Fruit fly (Drosophila melanogaster) whole organism: ENCODE results near the gene CG31525.

Source experiments
- CG8478 ChIP-seq: fragments of >200 bp; optimal IDR thresholded peaks from 2 replicates; lab custom pipeline; 2018; ENCODE audit warnings: inconsistent platforms
- Dll ChIP-seq: fragments of >200 bp; optimal IDR thresholded peaks from 2 replicates; lab custom pipeline; 2017
- EcR ChIP-seq, 2 experiments: fragments of >200 bp; optimal IDR thresholded peaks; 2 replicates each; lab custom pipeline; 2017; ENCODE audit warnings: missing biosample characterization in 2 of 2, missing genetic modification characterization in 2 of 2, missing genetic modification reagents in 2 of 2
- pan ChIP-seq: fragments of >200 bp; optimal IDR thresholded peaks from 2 replicates; lab custom pipeline; 2017
- psq ChIP-seq: fragments of >200 bp; optimal IDR thresholded peaks from 2 replicates; lab custom pipeline; 2017
- usp ChIP-seq: fragments of >200 bp; optimal IDR thresholded peaks from 2 replicates; lab custom pipeline; 2017; ENCODE audit warnings: missing biosample characterization, missing genetic modification characterization, mixed read lengths

CG31525 gene

dm6 chr3R:4445083-4445482, 18.3 kb downstream of the CG31525 start:
- TF ChIP-seq pan (lab: Kevin White, UChicago) (no peak), Dll (lab: Kevin White, UChicago) (no peak), CG8478 (lab: Kevin White, UChicago) (no peak), psq (lab: Kevin White, UChicago) (no peak), usp (GFP tag; lab: Kevin White, UChicago) (no peak), EcR (GFP tag; optimal IDR thresholded peaks at IDR 0.05; lab: Kevin White, UChicago) (no peak)

- TF ChIP-seq psq (lab: Kevin White, UChicago) = no peak
- no peak for TF ChIP-seq pan (lab: Kevin White, UChicago)
- no peak for TF ChIP-seq CG8478 (lab: Kevin White, UChicago)
- TF ChIP-seq Dll (lab: Kevin White, UChicago) = no peak
- TF ChIP-seq EcR (GFP tag; optimal IDR thresholded peaks at IDR 0.05; lab: Kevin White, UChicago) = no peak
- no peak for TF ChIP-seq usp (GFP tag; lab: Kevin White, UChicago)
Measured at dm6 chr3R:4446455-4447224, 19.8 kb downstream of the CG31525 start.

dm6 chr3R:4449256-4449655, 22.4 kb downstream of the CG31525 start:
- TF ChIP-seq usp (GFP tag; lab: Kevin White, UChicago) = no peak
- TF ChIP-seq CG8478 (lab: Kevin White, UChicago) = no peak
- TF ChIP-seq psq (lab: Kevin White, UChicago) = no peak
- TF ChIP-seq pan (lab: Kevin White, UChicago) = no peak
- no peak for TF ChIP-seq EcR (GFP tag; optimal IDR thresholded peaks at IDR 0.05; lab: Kevin White, UChicago)
- no peak for TF ChIP-seq Dll (lab: Kevin White, UChicago)

dm6 chr3R:4450721-4451120, 23.9 kb downstream of the CG31525 start:
- no peak for TF ChIP-seq Dll (lab: Kevin White, UChicago)

- TF ChIP-seq CG8478 (lab: Kevin White, UChicago) (no peak), Dll (lab: Kevin White, UChicago) (peak; percentile 76)
Measured at dm6 chr3R:4452345-4453044, 25.7 kb downstream of the CG31525 start.

- TF ChIP-seq psq (lab: Kevin White, UChicago) = no peak
- TF ChIP-seq Dll (lab: Kevin White, UChicago) = peak; percentile 93
- TF ChIP-seq pan (lab: Kevin White, UChicago) = no peak
- no peak for TF ChIP-seq CG8478 (lab: Kevin White, UChicago)
- no peak for TF ChIP-seq usp (GFP tag; lab: Kevin White, UChicago)
- no peak for TF ChIP-seq EcR (GFP tag; optimal IDR thresholded peaks at IDR 0.05; lab: Kevin White, UChicago)
Measured at dm6 chr3R:4453213-4453956, 26.6 kb downstream of the CG31525 start.

dm6 chr3R:4457625-4458024, 30.8 kb downstream of the CG31525 start:
- TF ChIP-seq CG8478 (lab: Kevin White, UChicago) (no peak), psq (lab: Kevin White, UChicago) (no peak), pan (lab: Kevin White, UChicago) (no peak), Dll (lab: Kevin White, UChicago) (no peak), EcR (GFP tag; optimal IDR thresholded peaks at IDR 0.05; lab: Kevin White, UChicago) (no peak), usp (GFP tag; lab: Kevin White, UChicago) (no peak)

dm6 chr3R:4458272-4458671, 31.4 kb downstream of the CG31525 start:
- TF ChIP-seq usp (GFP tag; lab: Kevin White, UChicago) = no peak
- no peak for TF ChIP-seq Dll (lab: Kevin White, UChicago)
- no peak for TF ChIP-seq CG8478 (lab: Kevin White, UChicago)
- no peak for TF ChIP-seq pan (lab: Kevin White, UChicago)
- no peak for TF ChIP-seq EcR (GFP tag; optimal IDR thresholded peaks at IDR 0.05; lab: Kevin White, UChicago)
- TF ChIP-seq psq (lab: Kevin White, UChicago) = no peak

- TF ChIP-seq psq (lab: Kevin White, UChicago) = no peak
- TF ChIP-seq EcR (GFP tag; optimal IDR thresholded peaks at IDR 0.05; lab: Kevin White, UChicago) = no peak
- TF ChIP-seq pan (lab: Kevin White, UChicago) = no peak
- TF ChIP-seq usp (GFP tag; lab: Kevin White, UChicago) = no peak
- TF ChIP-seq CG8478 (lab: Kevin White, UChicago) = no peak
- TF ChIP-seq Dll (lab: Kevin White, UChicago) = no peak
Measured at dm6 chr3R:4462783-4463182, 36.0 kb downstream of the CG31525 start, which contains the start of gene CG31522. CG31522 (minus strand) TSS chr3R:4462883.

dm6 chr3R:4466894-4467293, 40.1 kb downstream of the CG31525 start:
- no peak for TF ChIP-seq psq (lab: Kevin White, UChicago)
- TF ChIP-seq Dll (lab: Kevin White, UChicago) = no peak
- no peak for TF ChIP-seq pan (lab: Kevin White, UChicago)
- TF ChIP-seq usp (GFP tag; lab: Kevin White, UChicago) = no peak
- no peak for TF ChIP-seq CG8478 (lab: Kevin White, UChicago)
- TF ChIP-seq EcR (GFP tag; optimal IDR thresholded peaks at IDR 0.05; lab: Kevin White, UChicago) = no peak

dm6 chr3R:4468926-4469325, 42.1 kb downstream of the CG31525 start:
- no peak for TF ChIP-seq CG8478 (lab: Kevin White, UChicago)
- no peak for TF ChIP-seq usp (GFP tag; lab: Kevin White, UChicago)
- no peak for TF ChIP-seq psq (lab: Kevin White, UChicago)
- no peak for TF ChIP-seq pan (lab: Kevin White, UChicago)
- TF ChIP-seq EcR (GFP tag; optimal IDR thresholded peaks at IDR 0.05; lab: Kevin White, UChicago) = no peak
- TF ChIP-seq Dll (lab: Kevin White, UChicago) = no peak
